Fruit fly (Drosophila melanogaster): ENCODE data around the gene RpS2.

DNA sequence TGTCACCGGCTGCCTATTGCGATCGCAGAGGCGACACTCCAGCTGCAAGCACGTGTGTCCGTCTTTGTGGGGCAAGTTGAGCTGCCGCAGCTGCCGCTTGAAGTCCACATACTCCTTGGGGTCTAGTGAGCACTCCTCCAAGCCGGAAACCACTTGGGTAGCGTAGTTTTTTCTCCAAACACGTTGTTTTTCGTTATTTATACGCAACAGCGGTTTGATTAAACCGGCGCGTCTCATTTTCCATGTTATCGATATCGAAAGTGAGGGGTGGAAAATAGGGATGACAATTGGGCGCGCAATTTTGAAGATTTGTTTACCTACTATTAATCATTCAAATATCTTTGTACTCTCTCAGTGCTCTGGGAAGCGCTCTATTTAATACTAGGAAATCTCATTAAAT is 4.2 kb downstream of the RpS2 start, which contains the start of gene mtDNA-helicase:
- TF ChIP-seq CG7101 (tag; optimal IDR thresholded peaks at IDR 0.05) (no peak), CG5204 (GFP tag; optimal IDR thresholded peaks at IDR 0.05) (no peak), CG1620 (GFP tag; optimal IDR thresholded peaks at IDR 0.05) (no peak), toe (GFP tag; optimal IDR thresholded peaks at IDR 0.05) (no peak)
